Worm (Caenorhabditis elegans) whole organism, midembryonic: ENCODE measurements around the gene C25A8.1.

ENCODE experiments used
- T22C8.4 ChIP-seq: fragments of 200-800 bp; sonication (Bioruptor generic); IDR thresholded peaks from 2 replicates; pipeline ENCODE4 v1.3.6; 2022; ENCODE audit warnings: missing genetic modification characterization, missing compliant biosample characterization
- cog-1 ChIP-seq: sonication (generic microtip); optimal IDR thresholded peaks from 2 replicates; lab custom pipeline; 2016; ENCODE audit warnings: missing genetic modification characterization, missing compliant biosample characterization
- flt-1 ChIP-seq: fragments of 200-800 bp; sonication (Bioruptor generic); IDR thresholded peaks from 2 replicates; pipeline ENCODE4 v1.3.6; 2022; ENCODE audit warnings: missing genetic modification characterization, missing compliant biosample characterization
- klf-2 ChIP-seq: fragments of 200-800 bp; sonication (Bioruptor generic); conservative IDR thresholded peaks from 2 replicates; pipeline ENCODE4 v1.3.6; 2022; ENCODE audit warnings: missing genetic modification reagents, missing genetic modification characterization, missing compliant biosample characterization
- med-1 ChIP-seq: sonication (generic microtip); optimal IDR thresholded peaks from 2 replicates; lab custom pipeline; 2017; ENCODE audit warnings: missing genetic modification characterization, mild to moderate bottlenecking, missing compliant biosample characterization, antibody characterized with exemption, missing genetic modification reagents; ENCODE audit not compliant: insufficient read depth
- ref-1 ChIP-seq: fragments of 200-800 bp; sonication (Bioruptor generic); conservative IDR thresholded peaks from 2 replicates; pipeline ENCODE4 v1.3.6; 2022; ENCODE audit warnings: missing genetic modification reagents, missing genetic modification characterization, missing compliant biosample characterization
- tab-1 ChIP-seq: fragments of 200-800 bp; sonication (Bioruptor generic); IDR thresholded peaks from 2 replicates; pipeline ENCODE4 v1.3.6; 2022; ENCODE audit warnings: missing genetic modification characterization, missing compliant biosample characterization
- ztf-23 ChIP-seq: fragments of 200-800 bp; sonication (Bioruptor generic); IDR thresholded peaks from 2 replicates; pipeline ENCODE4 v1.3.6; 2022; ENCODE audit warnings: missing genetic modification reagents, missing genetic modification characterization, missing compliant biosample characterization
- ztf-29 ChIP-seq: fragments of 200-800 bp; sonication (Bioruptor generic); IDR thresholded peaks from 2 replicates; pipeline ENCODE4 v1.3.6; 2022; ENCODE audit warnings: missing genetic modification reagents, missing genetic modification characterization, missing compliant biosample characterization

C25A8.1 gene

DNA sequence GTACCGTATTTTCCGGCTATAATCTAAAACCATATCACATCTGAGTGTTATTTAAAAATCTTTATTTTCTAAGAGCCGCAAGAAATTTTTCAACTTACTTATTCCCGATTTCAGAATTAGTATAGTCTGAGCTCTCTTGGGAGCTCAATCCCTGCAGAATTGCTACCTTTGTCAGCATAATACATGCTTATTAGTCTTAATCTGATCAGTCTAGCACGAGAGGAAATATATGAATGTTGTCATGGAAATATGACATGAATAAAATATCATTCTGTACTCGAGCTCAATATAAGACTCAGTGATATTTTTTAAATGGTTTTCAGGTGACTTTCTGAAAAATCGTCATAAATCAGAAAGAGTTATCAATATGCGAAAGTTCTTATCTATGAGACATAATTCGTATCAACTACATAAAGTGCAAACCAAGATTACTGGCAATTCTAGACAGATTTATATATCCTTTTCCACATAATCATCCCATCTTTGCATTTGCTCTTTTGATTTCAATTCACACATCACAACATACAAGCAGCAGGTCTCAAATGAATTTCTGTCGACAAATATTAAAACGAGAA is 34.5 kb downstream of the C25A8.1 start:
- TF ChIP-seq flt-1 (GFP tag; lab: Robert Waterston, UW) (no peak), ztf-29 (no peak), klf-2 (GFP tag; lab: Robert Waterston, UW) (no peak), ztf-23 (no peak), ref-1 (GFP tag; lab: Robert Waterston, UW) (no peak), tab-1 (GFP tag; lab: Robert Waterston, UW) (no peak), cog-1 (tag; lab: Kevin White, UChicago) (no peak), T22C8.4 (no peak), med-1 (GFP tag; lab: Kevin White, UChicago) (no peak)

- no peak for TF ChIP-seq ztf-29
- no peak for TF ChIP-seq flt-1 (GFP tag; lab: Robert Waterston, UW)
- TF ChIP-seq klf-2 (GFP tag; lab: Robert Waterston, UW) = no peak
- TF ChIP-seq ztf-23 = no peak
- no peak for TF ChIP-seq med-1 (GFP tag; lab: Kevin White, UChicago)
- no peak for TF ChIP-seq cog-1 (tag; lab: Kevin White, UChicago)
- no peak for TF ChIP-seq ref-1 (GFP tag; lab: Robert Waterston, UW)
Measured at ce11 chrIV:7046641-7047361, 35.9 kb downstream of the C25A8.1 start.

DNA sequence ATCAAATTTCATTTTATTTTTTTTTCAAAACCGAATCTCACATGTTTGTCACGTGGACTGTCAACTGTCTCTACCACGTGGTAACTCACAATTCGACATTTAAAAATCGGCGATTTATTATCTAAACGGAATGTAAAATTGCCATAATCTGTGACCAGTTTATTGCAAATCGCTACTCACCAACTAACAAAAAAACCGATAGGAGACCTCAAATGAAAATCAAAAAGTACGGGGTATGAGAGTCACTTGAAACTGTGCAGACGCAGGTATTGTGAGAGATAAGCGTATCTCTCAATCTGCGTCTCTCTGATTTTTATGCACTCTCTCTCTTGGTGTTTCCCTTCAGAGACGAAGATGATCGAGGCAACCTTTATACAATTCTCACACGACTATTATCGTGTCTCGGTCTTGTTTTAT is 36.8 kb downstream of the C25A8.1 start:
- TF ChIP-seq cog-1 (tag; lab: Kevin White, UChicago) (no peak), T22C8.4 (no peak), klf-2 (GFP tag; lab: Robert Waterston, UW) (no peak), tab-1 (GFP tag; lab: Robert Waterston, UW) (no peak), med-1 (GFP tag; lab: Kevin White, UChicago) (no peak), ztf-23 (no peak), ref-1 (GFP tag; lab: Robert Waterston, UW) (no peak), flt-1 (GFP tag; lab: Robert Waterston, UW) (no peak), ztf-29 (no peak)

- no peak for TF ChIP-seq tab-1 (GFP tag; lab: Robert Waterston, UW)
- no peak for TF ChIP-seq ztf-23
- TF ChIP-seq ztf-29 = no peak
- no peak for TF ChIP-seq flt-1 (GFP tag; lab: Robert Waterston, UW)
- TF ChIP-seq cog-1 (tag; lab: Kevin White, UChicago) = no peak
- TF ChIP-seq T22C8.4 = no peak
- TF ChIP-seq med-1 (GFP tag; lab: Kevin White, UChicago) = no peak
- no peak for TF ChIP-seq klf-2 (GFP tag; lab: Robert Waterston, UW)
- TF ChIP-seq ref-1 (GFP tag; lab: Robert Waterston, UW) = no peak
Measured at ce11 chrIV:7048637-7049245, 37.8 kb downstream of the C25A8.1 start.

- no peak for TF ChIP-seq tab-1 (GFP tag; lab: Robert Waterston, UW)
- TF ChIP-seq ztf-23 = no peak
- no peak for TF ChIP-seq med-1 (GFP tag; lab: Kevin White, UChicago)
- no peak for TF ChIP-seq ztf-29
- TF ChIP-seq cog-1 (tag; lab: Kevin White, UChicago) = no peak
- no peak for TF ChIP-seq T22C8.4
- no peak for TF ChIP-seq ref-1 (GFP tag; lab: Robert Waterston, UW)
Measured at ce11 chrIV:7049672-7050206, 38.8 kb downstream of the C25A8.1 start, which contains the start of gene nhr-105. TSS of gene nhr-105 (plus strand) at chrIV:7050156.

ce11 chrIV:7051515-7051914 is 40.6 kb downstream of the C25A8.1 start:
- TF ChIP-seq ref-1 (GFP tag; lab: Robert Waterston, UW) (no peak), ztf-23 (no peak), med-1 (GFP tag; lab: Kevin White, UChicago) (no peak), ztf-29 (no peak), klf-2 (GFP tag; lab: Robert Waterston, UW) (no peak), tab-1 (GFP tag; lab: Robert Waterston, UW) (no peak), cog-1 (tag; lab: Kevin White, UChicago) (no peak), flt-1 (GFP tag; lab: Robert Waterston, UW) (no peak), T22C8.4 (no peak)

- TF ChIP-seq ref-1 (GFP tag; lab: Robert Waterston, UW) = no peak
Measured at ce11 chrIV:7052135-7052534, 41.2 kb downstream of the C25A8.1 start.

ce11 chrIV:7057677-7058076 is 46.7 kb downstream of the C25A8.1 start, which contains the start of gene srx-50:
TSS of gene srx-50 (plus strand) at chrIV:7057977.
- no peak for TF ChIP-seq tab-1 (GFP tag; lab: Robert Waterston, UW)
- TF ChIP-seq ref-1 (GFP tag; lab: Robert Waterston, UW) = no peak
- no peak for TF ChIP-seq T22C8.4
- TF ChIP-seq cog-1 (tag; lab: Kevin White, UChicago) = no peak
- no peak for TF ChIP-seq ztf-29
- TF ChIP-seq ztf-23 = no peak
- no peak for TF ChIP-seq flt-1 (GFP tag; lab: Robert Waterston, UW)
